Worm (Caenorhabditis elegans): Measurements from ENCODE around the gene F02E11.2.
"Not testable (repeated sequence)": the region's sequence is repeated elsewhere in the genome, so short reads cannot be mapped to it uniquely, and the experiment has no call there.

The F02E11.2 gene

DNA sequence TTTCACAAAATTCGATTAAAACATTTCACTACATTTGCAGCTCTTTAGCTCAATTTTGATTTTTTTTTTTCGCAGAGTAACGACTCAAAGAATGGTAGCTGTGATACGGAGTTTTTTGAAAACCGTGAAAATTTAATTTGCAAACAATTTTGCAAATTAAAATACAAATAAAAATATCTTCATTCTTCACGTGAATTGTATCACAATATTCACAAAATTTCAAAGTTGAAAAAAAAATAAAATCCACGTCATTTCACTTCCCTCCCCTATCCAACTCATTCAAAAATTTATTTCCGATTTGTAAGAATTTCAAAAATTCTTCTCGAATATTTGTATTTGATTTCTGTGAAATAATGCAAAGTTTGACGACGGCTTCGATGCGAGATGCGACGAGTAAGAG is 16.0 kb downstream of the F02E11.2 start, which contains the start of gene wht-4:
wht-4 (plus strand) TSS at position 301 of the 400 bp plus-strand sequence.
- TF ChIP-seq T22C8.4 (GFP tag; IDR thresholded peaks at IDR 0.05) (no peak), cog-1 (tag; optimal IDR thresholded peaks at IDR 0.05) (no peak), med-1 (GFP tag; optimal IDR thresholded peaks at IDR 0.05; ENCODE audit: insufficient read depth) (no peak), ztf-29 (GFP tag; IDR thresholded peaks at IDR 0.05) (no peak), tab-1 (GFP tag; IDR thresholded peaks at IDR 0.05) (no peak), flt-1 (GFP tag; IDR thresholded peaks at IDR 0.05) (no peak), klf-2 (GFP tag; conservative IDR thresholded peaks at IDR 0.05) (no peak), ref-1 (GFP tag; conservative IDR thresholded peaks at IDR 0.05) (no peak), ztf-23 (GFP tag; IDR thresholded peaks at IDR 0.05) (no peak)

DNA sequence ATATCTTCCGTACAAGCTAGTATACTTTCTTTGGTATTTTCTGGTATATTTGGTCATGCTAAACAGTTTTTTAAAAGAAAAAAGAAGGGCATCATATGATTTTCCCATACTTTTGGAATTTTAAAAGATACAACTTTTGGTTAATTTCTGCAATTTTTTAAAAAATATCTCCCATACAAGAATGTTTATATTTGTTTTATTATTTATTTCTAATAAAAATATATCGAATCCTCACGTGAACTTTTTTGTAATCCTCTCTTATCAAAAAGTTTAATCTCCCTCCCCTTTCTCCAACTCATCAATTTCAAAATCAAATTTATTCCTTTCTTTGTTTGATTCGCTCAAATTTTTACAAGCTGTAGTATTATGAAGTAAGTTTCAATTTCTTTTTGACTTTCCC is 19.7 kb downstream of the F02E11.2 start, which contains the start of gene nep-13:
nep-13 (plus strand) TSS at position 301 of the 400 bp plus-strand sequence.
- TF ChIP-seq flt-1 (GFP tag; IDR thresholded peaks at IDR 0.05): no peak
- no peak for TF ChIP-seq ztf-23 (GFP tag; IDR thresholded peaks at IDR 0.05)
- no peak for TF ChIP-seq ref-1 (GFP tag; conservative IDR thresholded peaks at IDR 0.05)
- TF ChIP-seq med-1 (GFP tag; optimal IDR thresholded peaks at IDR 0.05; ENCODE audit: insufficient read depth): no peak
- TF ChIP-seq cog-1 (tag; optimal IDR thresholded peaks at IDR 0.05): no peak
- no peak for TF ChIP-seq T22C8.4 (GFP tag; IDR thresholded peaks at IDR 0.05)
- TF ChIP-seq ztf-29 (GFP tag; IDR thresholded peaks at IDR 0.05): no peak
- no peak for TF ChIP-seq tab-1 (GFP tag; IDR thresholded peaks at IDR 0.05)
- no peak for TF ChIP-seq klf-2 (GFP tag; conservative IDR thresholded peaks at IDR 0.05)

DNA sequence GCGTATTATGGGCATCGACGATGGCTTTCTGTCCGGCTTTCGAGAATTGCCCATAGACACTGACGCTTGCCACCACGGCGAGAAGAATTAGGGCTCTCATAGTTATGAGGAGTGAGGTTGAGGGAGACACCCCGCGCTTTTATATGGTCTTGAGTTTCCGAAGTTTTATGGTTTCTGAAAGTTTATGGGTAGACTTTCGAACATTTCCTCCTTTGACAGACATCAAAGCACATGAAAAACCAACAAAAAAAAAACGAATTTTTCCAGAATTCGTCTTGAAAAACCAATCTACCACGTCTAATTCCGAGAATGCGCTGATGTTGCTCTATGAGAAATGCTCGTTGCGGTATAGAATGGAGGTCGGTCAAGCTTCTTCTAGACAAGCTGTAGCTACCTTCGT is 22.0 kb downstream of the F02E11.2 start, which contains the start of gene scl-15:
scl-15 (minus strand) TSS at position 101 of the 400 bp plus-strand sequence.
- TF ChIP-seq ztf-29 (GFP tag; IDR thresholded peaks at IDR 0.05) (no peak), klf-2 (GFP tag; conservative IDR thresholded peaks at IDR 0.05) (no peak), med-1 (GFP tag; optimal IDR thresholded peaks at IDR 0.05; ENCODE audit: insufficient read depth) (no peak), tab-1 (GFP tag; IDR thresholded peaks at IDR 0.05) (no peak), T22C8.4 (GFP tag; IDR thresholded peaks at IDR 0.05) (no peak), flt-1 (GFP tag; IDR thresholded peaks at IDR 0.05) (no peak)

DNA sequence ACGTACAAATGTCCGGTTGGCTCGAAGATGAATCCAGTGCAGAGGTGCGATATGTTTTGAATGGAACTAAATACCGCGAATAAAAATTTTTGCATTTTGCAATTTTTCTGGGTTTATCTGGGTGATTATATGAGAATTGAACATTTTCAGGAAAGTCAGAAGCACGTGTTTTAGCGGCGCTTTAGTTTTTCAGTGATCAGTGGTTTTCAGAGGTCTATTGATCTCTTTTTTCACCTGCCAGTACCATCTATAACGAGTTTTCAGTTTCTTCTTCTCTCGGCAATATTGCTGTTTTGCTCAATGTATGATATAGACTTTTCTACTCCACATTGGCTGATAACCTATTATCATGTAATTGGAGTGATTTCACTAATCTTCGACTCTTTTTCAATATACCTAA is 24.5 kb downstream of the F02E11.2 start, which contains the start of gene sri-63:
sri-63 (plus strand) TSS at position 301 of the 400 bp plus-strand sequence.
- no peak for TF ChIP-seq cog-1 (tag; optimal IDR thresholded peaks at IDR 0.05)

ce11 chrII:3290544-3290943 is 27.9 kb downstream of the F02E11.2 start, which contains the start of gene F39E9.14:
TSS of gene F39E9.14 (minus strand) at chrII:3290644.
- not testable (repeated sequence) for TF ChIP-seq T22C8.4, tab-1, ztf-23 (GFP tag; IDR thresholded peaks at IDR 0.05)

DNA sequence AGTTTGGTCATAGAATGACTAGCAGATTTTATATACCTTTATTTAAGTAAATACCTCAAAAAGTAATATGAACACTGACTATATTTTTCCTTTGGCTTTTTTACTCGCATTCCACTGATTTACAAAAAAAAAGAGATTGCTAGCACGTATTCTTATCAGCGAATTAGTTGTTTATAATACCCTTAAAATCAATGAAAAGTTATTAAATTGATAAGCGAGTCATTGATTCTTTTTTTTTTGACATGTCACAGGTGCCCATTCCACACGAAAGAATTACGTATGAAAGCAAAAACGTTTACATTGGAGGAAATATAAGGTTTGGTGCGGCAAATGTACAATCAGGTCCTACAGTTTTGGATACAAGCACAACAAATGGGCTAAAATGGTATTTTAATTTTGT is 32.6 kb downstream of the F02E11.2 start, which contains the start of gene btb-17:
btb-17 (plus strand) TSS at position 213 of the 400 bp plus-strand sequence.
- TF ChIP-seq cog-1 (tag; optimal IDR thresholded peaks at IDR 0.05): no peak
- no peak for TF ChIP-seq klf-2 (GFP tag; conservative IDR thresholded peaks at IDR 0.05)
- TF ChIP-seq tab-1 (GFP tag; IDR thresholded peaks at IDR 0.05): no peak
- no peak for TF ChIP-seq ref-1 (GFP tag; conservative IDR thresholded peaks at IDR 0.05)
- no peak for TF ChIP-seq med-1 (GFP tag; optimal IDR thresholded peaks at IDR 0.05; ENCODE audit: insufficient read depth)
- TF ChIP-seq ztf-23 (GFP tag; IDR thresholded peaks at IDR 0.05): no peak
- TF ChIP-seq ztf-29 (GFP tag; IDR thresholded peaks at IDR 0.05): no peak
- no peak for TF ChIP-seq flt-1 (GFP tag; IDR thresholded peaks at IDR 0.05)
- no peak for TF ChIP-seq T22C8.4 (GFP tag; IDR thresholded peaks at IDR 0.05)

ce11 chrII:3296644-3297043 is 34.0 kb downstream of the F02E11.2 start, which contains the start of gene btb-16:
TSS of gene btb-16 (plus strand) at chrII:3296883.
- TF ChIP-seq klf-2 (GFP tag; conservative IDR thresholded peaks at IDR 0.05) (no peak), med-1 (GFP tag; optimal IDR thresholded peaks at IDR 0.05; ENCODE audit: insufficient read depth) (no peak), ztf-29 (GFP tag; IDR thresholded peaks at IDR 0.05) (no peak), tab-1 (GFP tag; IDR thresholded peaks at IDR 0.05) (no peak), ztf-23 (GFP tag; IDR thresholded peaks at IDR 0.05) (no peak), T22C8.4 (GFP tag; IDR thresholded peaks at IDR 0.05) (no peak), cog-1 (tag; optimal IDR thresholded peaks at IDR 0.05) (no peak), ref-1 (GFP tag; conservative IDR thresholded peaks at IDR 0.05) (no peak), flt-1 (GFP tag; IDR thresholded peaks at IDR 0.05) (no peak)

DNA sequence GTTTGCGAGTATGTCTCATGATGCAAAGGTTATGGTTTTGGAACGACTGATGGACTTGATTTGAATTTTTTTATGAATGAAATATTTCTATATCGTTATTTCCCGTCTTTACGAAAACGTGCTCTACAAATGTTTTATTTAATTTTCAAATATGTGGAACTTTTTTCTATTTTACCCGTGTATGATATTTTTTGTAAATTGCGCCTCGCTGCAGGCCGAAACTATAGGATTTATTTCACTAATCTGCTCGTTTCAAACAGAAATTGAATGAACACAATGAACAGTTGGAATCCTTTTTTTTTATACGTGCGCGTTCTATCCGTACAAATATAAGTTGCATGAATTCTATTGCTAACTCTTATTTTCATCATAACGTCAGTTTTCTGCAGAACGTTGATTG is 35.3 kb downstream of the F02E11.2 start, which contains the start of gene btb-18:
btb-18 (plus strand) TSS at position 301 of the 400 bp plus-strand sequence.
- TF ChIP-seq T22C8.4 (GFP tag; IDR thresholded peaks at IDR 0.05) (no peak), tab-1 (GFP tag; IDR thresholded peaks at IDR 0.05) (no peak), med-1 (GFP tag; optimal IDR thresholded peaks at IDR 0.05; ENCODE audit: insufficient read depth) (no peak), klf-2 (GFP tag; conservative IDR thresholded peaks at IDR 0.05) (no peak), ztf-29 (GFP tag; IDR thresholded peaks at IDR 0.05) (no peak), cog-1 (tag; optimal IDR thresholded peaks at IDR 0.05) (no peak), ztf-23 (GFP tag; IDR thresholded peaks at IDR 0.05) (no peak), flt-1 (GFP tag; IDR thresholded peaks at IDR 0.05) (no peak), ref-1 (GFP tag; conservative IDR thresholded peaks at IDR 0.05) (no peak)

ce11 chrII:3299457-3299856 is 36.9 kb downstream of the F02E11.2 start, which contains the start of gene btb-22:
TSS of gene btb-22 (plus strand) at chrII:3299757.
- TF ChIP-seq T22C8.4 (GFP tag; IDR thresholded peaks at IDR 0.05): no peak

ce11 chrII:3303582-3303981 is 41.0 kb downstream of the F02E11.2 start:
- TF ChIP-seq klf-2 (GFP tag; conservative IDR thresholded peaks at IDR 0.05): no peak
- peak; percentile 32; the same call in 1 of the 2 replicates for TF ChIP-seq T22C8.4 (GFP tag; IDR thresholded peaks at IDR 0.05)
- TF ChIP-seq cog-1 (tag; optimal IDR thresholded peaks at IDR 0.05): peak; percentile 12
- no peak for TF ChIP-seq ztf-23 (GFP tag; IDR thresholded peaks at IDR 0.05)
